Fruit fly (Drosophila melanogaster) whole organism, embryonic: ENCODE results near the gene Ten-m.

Source experiments
- Antp ChIP-seq: fragments of 200-800 bp; sonication (Bioruptor generic); optimal IDR thresholded peaks from 3 replicates; lab custom pipeline; 2016; ENCODE audit warnings: missing biosample characterization, missing genetic modification characterization
- Atf-2 ChIP-seq: fragments of 200-800 bp; sonication (Bioruptor generic); optimal IDR thresholded peaks from 2 replicates; lab custom pipeline; 2016; ENCODE audit warnings: missing biosample characterization, missing genetic modification characterization
- Awh ChIP-seq: fragments of 200-800 bp; sonication (Bioruptor generic); IDR thresholded peaks from 2 replicates; pipeline ENCODE4, ENCODE4 v1.3.6; 2022; ENCODE audit warnings: missing biosample characterization, missing genetic modification characterization
- BEAF-32 ChIP-seq: fragments of 200-800 bp; sonication (Bioruptor generic); optimal IDR thresholded peaks from 3 replicates; lab custom pipeline; 2017; ENCODE audit warnings: missing biosample characterization, missing genetic modification characterization, mild to moderate bottlenecking, moderate library complexity, missing genetic modification reagents
- Blimp-1 ChIP-seq: fragments of 200-800 bp; sonication (Bioruptor generic); optimal IDR thresholded peaks from 3 replicates; lab custom pipeline; 2018; ENCODE audit warnings: missing biosample characterization, missing genetic modification characterization, mild to moderate bottlenecking, moderate library complexity, missing genetic modification reagents
- C15 ChIP-seq: fragments of 200-800 bp; sonication (Bioruptor generic); IDR thresholded peaks from 3 replicates; pipeline ENCODE4 v1.3.6; 2022; ENCODE audit warnings: missing biosample characterization, missing genetic modification characterization
- CG10147 ChIP-seq: fragments of 200-800 bp; sonication (Bioruptor generic); optimal IDR thresholded peaks from 2 replicates; lab custom pipeline; 2019; ENCODE audit warnings: missing biosample characterization, mild to moderate bottlenecking, missing genetic modification characterization, moderate library complexity
- CG10543 ChIP-seq: fragments of 200-800 bp; sonication (Bioruptor generic); optimal IDR thresholded peaks from 3 replicates; lab custom pipeline; 2017; ENCODE audit warnings: missing biosample characterization, mild to moderate bottlenecking, missing genetic modification characterization, moderate library complexity
- CG11696 ChIP-seq: fragments of 200-800 bp; sonication (Bioruptor generic); IDR thresholded peaks from 2 replicates; pipeline ENCODE4 v1.3.6; 2022; ENCODE audit warnings: missing biosample characterization, missing genetic modification characterization
- CG12236 ChIP-seq: fragments of 200-800 bp; sonication (Bioruptor generic); optimal IDR thresholded peaks from 2 replicates; lab custom pipeline; 2016; ENCODE audit warnings: missing biosample characterization, missing genetic modification characterization
- CG12942 ChIP-seq: fragments of 200-800 bp; sonication (Bioruptor generic); optimal IDR thresholded peaks from 3 replicates; lab custom pipeline; 2016; ENCODE audit warnings: missing biosample characterization, missing genetic modification characterization
- CG13287 ChIP-seq: fragments of 200-800 bp; sonication (Bioruptor generic); IDR thresholded peaks from 2 replicates; pipeline ENCODE4 v1.3.6; 2022; ENCODE audit warnings: missing biosample characterization, missing genetic modification characterization; ENCODE audit not compliant: partially characterized antibody
- CG13424 ChIP-seq: fragments of 200-800 bp; sonication (Bioruptor generic); optimal IDR thresholded peaks from 2 replicates; lab custom pipeline; 2019; ENCODE audit warnings: missing biosample characterization, mild to moderate bottlenecking, missing genetic modification characterization, moderate library complexity
- CG1647 ChIP-seq: fragments of 200-800 bp; sonication (Bioruptor generic); optimal IDR thresholded peaks from 3 replicates; lab custom pipeline; 2016; ENCODE audit warnings: missing biosample characterization, missing genetic modification characterization
- CG2116 ChIP-seq: fragments of 200-800 bp; sonication (Bioruptor generic); optimal IDR thresholded peaks from 3 replicates; lab custom pipeline; 2018; ENCODE audit warnings: missing biosample characterization, mild to moderate bottlenecking, missing genetic modification characterization
- CG32532 ChIP-seq: fragments of 200-800 bp; sonication (Bioruptor generic); IDR thresholded peaks from 2 replicates; pipeline ENCODE4 v1.3.6; 2022; ENCODE audit warnings: missing biosample characterization, missing genetic modification characterization
- CG34224 ChIP-seq: fragments of 200-800 bp; sonication (Bioruptor generic); IDR thresholded peaks from 3 replicates; pipeline ENCODE4 v1.3.6; 2022; ENCODE audit warnings: missing biosample characterization, missing genetic modification characterization; ENCODE audit not compliant: partially characterized antibody
- CG4404 ChIP-seq: fragments of 200-800 bp; sonication (Bioruptor generic); IDR thresholded peaks from 2 replicates; pipeline ENCODE4 v1.3.6; 2022; ENCODE audit warnings: missing biosample characterization, missing genetic modification characterization
- CG4820 ChIP-seq: fragments of 200-800 bp; sonication (Bioruptor generic); optimal IDR thresholded peaks from 3 replicates; lab custom pipeline; 2016; ENCODE audit warnings: missing biosample characterization, missing genetic modification characterization
- CG6175 ChIP-seq: fragments of 200-800 bp; sonication (Bioruptor generic); IDR thresholded peaks from 3 replicates; pipeline ENCODE4 v1.3.6; 2022; ENCODE audit warnings: missing biosample characterization, missing genetic modification characterization
- CG9817 ChIP-seq: fragments of 200-800 bp; sonication (Bioruptor generic); optimal IDR thresholded peaks from 2 replicates; lab custom pipeline; 2018; ENCODE audit warnings: missing biosample characterization, mild to moderate bottlenecking, missing genetic modification characterization, moderate library complexity
- CG9932 ChIP-seq: fragments of 200-800 bp; sonication (Bioruptor generic); IDR thresholded peaks from 2 replicates; pipeline ENCODE4 v1.3.6; 2022; ENCODE audit warnings: missing biosample characterization, missing genetic modification characterization
- CTCF ChIP-seq: fragments of 200-800 bp; sonication (Bioruptor generic); optimal IDR thresholded peaks from 2 replicates; lab custom pipeline; 2017; ENCODE audit warnings: missing biosample characterization, mild to moderate bottlenecking, missing genetic modification characterization, moderate library complexity
- Dbx ChIP-seq: fragments of 200-800 bp; sonication (Bioruptor generic); IDR thresholded peaks from 3 replicates; pipeline ENCODE4 v1.3.6; 2022; ENCODE audit warnings: missing biosample characterization, missing genetic modification characterization
- Doc3 ChIP-seq: fragments of 200-800 bp; sonication (Bioruptor generic); IDR thresholded peaks from 3 replicates; pipeline ENCODE4 v1.3.6; 2022; ENCODE audit warnings: missing biosample characterization, missing genetic modification characterization; ENCODE audit not compliant: partially characterized antibody
- Hmr ChIP-seq: fragments of 200-800 bp; sonication (Bioruptor generic); optimal IDR thresholded peaks from 3 replicates; lab custom pipeline; 2017; ENCODE audit warnings: mild to moderate bottlenecking, missing biosample characterization, missing genetic modification reagents, missing genetic modification characterization
- NFAT ChIP-seq: fragments of 200-800 bp; sonication (Bioruptor generic); IDR thresholded peaks from 2 replicates; pipeline ENCODE4 v1.3.6; 2022; ENCODE audit warnings: missing biosample characterization, missing genetic modification characterization
- Oli ChIP-seq: fragments of 200-800 bp; sonication (Bioruptor generic); optimal IDR thresholded peaks from 2 replicates; lab custom pipeline; 2018; ENCODE audit warnings: missing biosample characterization, mild to moderate bottlenecking, missing genetic modification characterization, moderate library complexity
- Rx ChIP-seq: fragments of 200-800 bp; sonication (Bioruptor generic); IDR thresholded peaks from 2 replicates; pipeline ENCODE4 v1.3.6; 2022; ENCODE audit warnings: missing biosample characterization, missing genetic modification characterization
- Scr ChIP-seq: fragments of 200-800 bp; sonication (Bioruptor generic); IDR thresholded peaks from 2 replicates; pipeline ENCODE4 v1.3.6; 2022; ENCODE audit warnings: missing biosample characterization, missing genetic modification characterization; ENCODE audit not compliant: partially characterized antibody
- Sin3A ChIP-seq: fragments of >200 bp; optimal IDR thresholded peaks from 2 replicates; lab custom pipeline; 2018
- Sry-δ ChIP-seq: fragments of 200-800 bp; sonication (Bioruptor generic); optimal IDR thresholded peaks from 2 replicates; lab custom pipeline; 2016; ENCODE audit warnings: missing biosample characterization, missing genetic modification characterization
- bowl ChIP-seq: fragments of 200-800 bp; sonication (Bioruptor generic); IDR thresholded peaks from 2 replicates; pipeline ENCODE4 v1.3.6; 2022; ENCODE audit warnings: missing biosample characterization, missing genetic modification characterization
- bsh ChIP-seq, 2 experiments: fragments of 200-800 bp; sonication (Bioruptor generic); optimal IDR thresholded peaks; 2 replicates each; lab custom pipeline; 2017 to 2018; ENCODE audit warnings: mild to moderate bottlenecking in 2 of 2, missing biosample characterization in 2 of 2, missing genetic modification characterization in 2 of 2, moderate library complexity in 1 of 2
- caup ChIP-seq: fragments of 200-800 bp; sonication (Bioruptor generic); optimal IDR thresholded peaks from 3 replicates; lab custom pipeline; 2017; ENCODE audit warnings: missing biosample characterization, mild to moderate bottlenecking, missing genetic modification characterization, moderate library complexity; ENCODE audit not compliant: severe bottlenecking
- crol ChIP-seq: fragments of 200-800 bp; sonication (Bioruptor generic); IDR thresholded peaks from 2 replicates; pipeline ENCODE4 v1.3.6; 2022; ENCODE audit warnings: missing biosample characterization, missing genetic modification characterization
- dati ChIP-seq: fragments of 200-800 bp; sonication (Bioruptor generic); IDR thresholded peaks from 2 replicates; pipeline ENCODE4 v1.3.6; 2022; ENCODE audit warnings: missing biosample characterization, missing genetic modification characterization
- dimm ChIP-seq: fragments of 200-800 bp; sonication (Bioruptor generic); IDR thresholded peaks from 2 replicates; pipeline ENCODE4 v1.3.6; 2022; ENCODE audit warnings: missing biosample characterization, missing genetic modification characterization
- dmrt11E ChIP-seq: fragments of 200-800 bp; sonication (Bioruptor generic); optimal IDR thresholded peaks from 3 replicates; lab custom pipeline; 2018; ENCODE audit warnings: missing biosample characterization, mild to moderate bottlenecking, missing genetic modification characterization, moderate library complexity
- dpn ChIP-seq, 2 experiments: fragments of 200-800 bp; sonication (Bioruptor generic); optimal IDR thresholded peaks; 3 replicates each; lab custom pipeline; 2016; ENCODE audit warnings: missing biosample characterization in 2 of 2, missing genetic modification characterization in 2 of 2
- h ChIP-seq: fragments of >200 bp; optimal IDR thresholded peaks from 2 replicates; lab custom pipeline; 2017
- her ChIP-seq: fragments of 200-800 bp; sonication (Bioruptor generic); optimal IDR thresholded peaks from 2 replicates; lab custom pipeline; 2016; ENCODE audit warnings: missing biosample characterization, missing genetic modification characterization
- jing ChIP-seq: fragments of 200-800 bp; sonication (Bioruptor generic); optimal IDR thresholded peaks from 2 replicates; lab custom pipeline; 2018; ENCODE audit warnings: missing biosample characterization, mild to moderate bottlenecking, missing genetic modification characterization
- luna ChIP-seq: fragments of 200-800 bp; sonication (Bioruptor generic); optimal IDR thresholded peaks from 2 replicates; lab custom pipeline; 2016; ENCODE audit warnings: missing biosample characterization, missing genetic modification characterization
- pho ChIP-seq: fragments of 200-800 bp; sonication (Bioruptor generic); optimal IDR thresholded peaks from 2 replicates; lab custom pipeline; 2016; ENCODE audit warnings: missing biosample characterization, missing genetic modification characterization
- sens ChIP-seq: fragments of 200-800 bp; sonication (Bioruptor generic); peaks from one replicate; lab custom pipeline; 2016; ENCODE audit warnings: missing biosample characterization, missing genetic modification characterization
- sob ChIP-seq: fragments of 200-800 bp; sonication (Bioruptor generic); IDR thresholded peaks from 2 replicates; pipeline ENCODE4 v1.3.6; 2022; ENCODE audit warnings: missing biosample characterization, missing genetic modification characterization
- tap ChIP-seq: fragments of 200-800 bp; optimal IDR thresholded peaks from 3 replicates; lab custom pipeline; 2019; ENCODE audit warnings: missing biosample characterization, mild to moderate bottlenecking, missing genetic modification characterization, moderate library complexity
- tgo ChIP-seq: fragments of 200-800 bp; sonication (Bioruptor generic); IDR thresholded peaks from 3 replicates; pipeline ENCODE4 v1.3.6; 2022; ENCODE audit warnings: missing biosample characterization, missing genetic modification characterization
- ttk ChIP-seq: fragments of 200-800 bp; sonication (Bioruptor generic); IDR thresholded peaks from 2 replicates; pipeline ENCODE4 v2.1.2; 2022; ENCODE audit warnings: missing biosample characterization, missing genetic modification characterization

Ten-m gene

dm6 chr3L:22287994-22288766 lies 119.5 kb downstream of the Ten-m start, which contains the start of the genes Hem and IleRS (continued):
- TF ChIP-seq h (lab: Kevin White, UChicago) (no peak), CG9932 (peak; percentile 92), Doc3 (GFP tag; lab: Robert Waterston, UW) (peak; percentile 62), CG34224 (GFP tag; lab: Robert Waterston, UW) (peak; percentile 65), bsh (GFP tag; optimal IDR thresholded peaks at IDR 0.05; lab: Kevin White, UChicago) (peak in 1 of 2 experiments; percentile 94), Atf-2 (GFP tag; lab: Kevin White, UChicago) (peak; percentile 84), Oli (tag; lab: Kevin White, UChicago) (peak; percentile 89), CG4404 (GFP tag; lab: Robert Waterston, UW) (peak; percentile 86), her (GFP tag; lab: Kevin White, UChicago) (peak; percentile 45), CG12236 (peak; percentile 78), C15 (peak; percentile 84; the same call in 2 of the 3 replicates), CG10543 (GFP tag; lab: Kevin White, UChicago) (peak; percentile 90), caup (GFP tag; lab: Kevin White, UChicago) (peak; percentile 89), bowl (GFP tag; lab: Robert Waterston, UW) (peak; percentile 55; the same call in 1 of the 2 replicates), Blimp-1 (no peak), pho (GFP tag; lab: Kevin White, UChicago) (peak; percentile 91), crol (GFP tag; lab: Robert Waterston, UW) (no peak; the same call in 1 of the 2 replicates), CG4820 (GFP tag; lab: Kevin White, UChicago) (peak; percentile 94), CG10147 (GFP tag; lab: Kevin White, UChicago) (peak; percentile 84), sob (GFP tag; lab: Robert Waterston, UW) (peak; percentile 92), Dbx (GFP tag; lab: Robert Waterston, UW) (peak; percentile 93), CTCF (GFP tag; lab: Kevin White, UChicago) (peak; percentile 53), CG13424 (tag; lab: Kevin White, UChicago) (peak; percentile 93), ttk (peak; percentile 93), dmrt11E (tag; lab: Kevin White, UChicago) (peak; percentile 96), Awh (GFP tag; lab: Robert Waterston, UW) (peak; percentile 82), Sry-δ (peak; percentile 75), CG1647 (GFP tag; lab: Kevin White, UChicago) (peak; percentile 66), tap (tag; lab: Kevin White, UChicago) (no peak), NFAT (peak; percentile 67), Scr (GFP tag; lab: Robert Waterston, UW) (peak; percentile 73), CG13287 (peak; percentile 81), CG2116 (GFP tag; lab: Kevin White, UChicago) (peak; percentile 84), tgo (GFP tag; lab: Robert Waterston, UW) (peak; percentile 90), jing (GFP tag; lab: Kevin White, UChicago) (peak; percentile 72), Sin3A (lab: Kevin White, UChicago) (no peak), CG11696 (peak; percentile 75), dpn (GFP tag; optimal IDR thresholded peaks at IDR 0.05; lab: Kevin White, UChicago) (peak; percentile 90 to 91), CG12942 (GFP tag; lab: Kevin White, UChicago) (peak; percentile 91), dimm (peak; percentile 57), Rx (GFP tag; lab: Robert Waterston, UW) (peak; percentile 77), luna (GFP tag; lab: Kevin White, UChicago) (peak; percentile 73), CG32532 (GFP tag; lab: Robert Waterston, UW) (peak; percentile 93), CG9817 (tag; lab: Kevin White, UChicago) (peak; percentile 91), sens (GFP tag; lab: Kevin White, UChicago) (peak; percentile 98), CG6175 (GFP tag; lab: Robert Waterston, UW) (peak; percentile 71), dati (peak; percentile 80; the same call in 1 of the 2 replicates), BEAF-32 (peak; percentile 80), Antp (GFP tag; lab: Kevin White, UChicago) (peak; percentile 73), Hmr (GFP tag; lab: Kevin White, UChicago) (peak; percentile 91)
